Worm (Caenorhabditis elegans) whole organism, L2 larva: Measurements from ENCODE around the gene ptrn-1.

ENCODE experiments used
- R02D3.7 ChIP-seq: fragments of 150-350 bp; optimal IDR thresholded peaks from 2 replicates; lab custom pipeline; 2014; ENCODE audit warnings: missing biosample characterization, missing genetic modification characterization
- ama-1 ChIP-seq: fragments of 150-350 bp; optimal IDR thresholded peaks from 2 replicates; lab custom pipeline; 2018; ENCODE audit warnings: inconsistent platforms
- ceh-82 ChIP-seq: fragments of 150-350 bp; optimal IDR thresholded peaks from 2 replicates; lab custom pipeline; 2014; ENCODE audit warnings: missing biosample characterization, missing genetic modification characterization
- lin-13 ChIP-seq: fragments of 150-350 bp; optimal IDR thresholded peaks from 2 replicates; lab custom pipeline; 2014; ENCODE audit warnings: missing biosample characterization, missing genetic modification reagents, missing genetic modification characterization
- lsy-2 ChIP-seq, 2 experiments: fragments of 150-350 bp in 1 of 2; sonication (generic microtip) in 1 of 2; optimal IDR thresholded peaks; 2 replicates each; lab custom pipeline; 2014 to 2017; ENCODE audit warnings: missing biosample characterization in 2 of 2, missing genetic modification characterization in 2 of 2
- nhr-23 ChIP-seq: fragments of 150-350 bp; optimal IDR thresholded peaks from 2 replicates; lab custom pipeline; 2014; ENCODE audit warnings: missing biosample characterization, missing genetic modification reagents, missing genetic modification characterization
- nhr-237 ChIP-seq: fragments of 150-350 bp; optimal IDR thresholded peaks from 2 replicates; lab custom pipeline; 2014; ENCODE audit warnings: missing biosample characterization, missing genetic modification characterization
- sem-4 ChIP-seq: fragments of 150-350 bp; optimal IDR thresholded peaks from 2 replicates; lab custom pipeline; 2014; ENCODE audit warnings: missing biosample characterization, missing genetic modification reagents, missing genetic modification characterization
- ztf-1 ChIP-seq: fragments of 200-800 bp; sonication (Bioruptor generic); conservative IDR thresholded peaks from 2 replicates; pipeline ENCODE4 v1.3.6; 2022; ENCODE audit warnings: missing genetic modification characterization, missing compliant biosample characterization

- TF ChIP-seq ama-1 (lab: Kevin White, UChicago) = no peak
- TF ChIP-seq ztf-1 (GFP tag; lab: Robert Waterston, UW) = no peak
- TF ChIP-seq ceh-82 = no peak
- no peak for TF ChIP-seq nhr-237
- no peak for TF ChIP-seq nhr-23 (tag; lab: Kevin White, UChicago)
- no peak for TF ChIP-seq lsy-2 (tag; optimal IDR thresholded peaks at IDR 0.05; lab: Kevin White, UChicago)
- TF ChIP-seq sem-4 (tag; lab: Kevin White, UChicago) = no peak
- no peak for TF ChIP-seq lin-13 (GFP tag; lab: Kevin White, UChicago)
- no peak for TF ChIP-seq R02D3.7 (tag; lab: Kevin White, UChicago)
Observed at ce11 chrX:17072088-17072487, 42.1 kb upstream of the ptrn-1 start, which contains the start of gene C30G4.4.
